Worm (Caenorhabditis elegans) whole organism, L4 larva: ENCODE data around the gene srh-298.

Experiments used
- F44E2.7 ChIP-seq: fragments of 200-800 bp; sonication (Bioruptor generic); IDR thresholded peaks from 2 replicates; pipeline ENCODE4 v2.1.2; 2022; ENCODE audit warnings: missing genetic modification characterization, missing compliant biosample characterization
- R02D3.7 ChIP-seq: fragments of 150-350 bp; sonication (generic microtip); optimal IDR thresholded peaks from 3 replicates; lab custom pipeline; 2014; ENCODE audit warnings: missing biosample characterization, missing genetic modification characterization
- T26A8.4 ChIP-seq: fragments of 200-800 bp; sonication (Bioruptor generic); IDR thresholded peaks from 2 replicates; pipeline ENCODE4 v1.3.6; 2022; ENCODE audit warnings: missing genetic modification characterization, missing compliant biosample characterization
- Y105C5A.15 ChIP-seq: fragments of 200-800 bp; sonication (Bioruptor generic); IDR thresholded peaks from 2 replicates; pipeline ENCODE4 v1.3.6; 2022; ENCODE audit warnings: missing genetic modification characterization, missing compliant biosample characterization
- Y48G9A.11 ChIP-seq: fragments of 200-800 bp; sonication (Bioruptor generic); IDR thresholded peaks from 2 replicates; pipeline ENCODE4 v1.3.6; 2022; ENCODE audit warnings: missing genetic modification reagents, missing genetic modification characterization, missing compliant biosample characterization
- Y75B8A.6 ChIP-seq: fragments of 200-800 bp; sonication (Bioruptor generic); IDR thresholded peaks from 2 replicates; pipeline ENCODE4 v1.3.6; 2022; ENCODE audit warnings: missing genetic modification reagents, missing genetic modification characterization, missing compliant biosample characterization
- aly-2 ChIP-seq: sonication (generic microtip); optimal IDR thresholded peaks from 2 replicates; lab custom pipeline; 2018; ENCODE audit warnings: missing biosample characterization, missing genetic modification characterization
- ama-1 ChIP-seq: fragments of 150-350 bp; optimal IDR thresholded peaks from 2 replicates; lab custom pipeline; 2014; ENCODE audit warnings: inconsistent platforms, mixed read lengths
- arid-1 ChIP-seq: fragments of 200-800 bp; sonication (Bioruptor generic); conservative IDR thresholded peaks from 2 replicates; pipeline ENCODE4 v1.3.6; 2022; ENCODE audit warnings: missing genetic modification reagents, missing genetic modification characterization, missing compliant biosample characterization
- ceh-20 ChIP-seq: fragments of 200-800 bp; sonication (Bioruptor generic); IDR thresholded peaks from 2 replicates; pipeline ENCODE4 v1.3.6; 2022; ENCODE audit warnings: missing genetic modification reagents, missing genetic modification characterization, missing compliant biosample characterization
- ceh-62 ChIP-seq: sonication (generic microtip); optimal IDR thresholded peaks from 2 replicates; lab custom pipeline; 2017; ENCODE audit warnings: missing biosample characterization, missing genetic modification characterization
- cey-2 ChIP-seq: sonication (generic microtip); optimal IDR thresholded peaks from 3 replicates; lab custom pipeline; 2017; ENCODE audit warnings: missing genetic modification characterization, mild to moderate bottlenecking, missing compliant biosample characterization, antibody characterized with exemption, borderline replicate concordance; ENCODE audit not compliant: insufficient read depth
- ctbp-1 ChIP-seq: fragments of 200-800 bp; sonication (Bioruptor generic); IDR thresholded peaks from 2 replicates; pipeline ENCODE4 v1.3.6; 2022; ENCODE audit warnings: missing genetic modification reagents, missing genetic modification characterization, missing compliant biosample characterization
- daf-16 ChIP-seq, 3 experiments: sonication (generic microtip); optimal IDR thresholded peaks; 2 replicates each; lab custom pipeline; 2016 to 2017; ENCODE audit warnings: missing genetic modification characterization in 3 of 3, missing genetic modification reagents in 3 of 3, mild to moderate bottlenecking in 2 of 3, missing compliant biosample characterization in 2 of 3, missing biosample characterization in 1 of 3, moderate library complexity in 1 of 3
- daf-19 ChIP-seq: fragments of 200-800 bp; sonication (Bioruptor generic); conservative IDR thresholded peaks from 2 replicates; pipeline ENCODE4 v1.3.6; 2022; ENCODE audit warnings: missing genetic modification characterization, missing compliant biosample characterization
- daf-8 ChIP-seq: fragments of 200-800 bp; sonication (Bioruptor generic); IDR thresholded peaks from 2 replicates; pipeline ENCODE4 v1.3.6; 2022; ENCODE audit warnings: missing genetic modification characterization, missing compliant biosample characterization
- dmd-6 ChIP-seq: fragments of 200-800 bp; sonication (Bioruptor generic); IDR thresholded peaks from 2 replicates; pipeline ENCODE4 v1.3.6; 2022; ENCODE audit warnings: missing genetic modification reagents, missing genetic modification characterization, missing compliant biosample characterization
- dmd-8 ChIP-seq: fragments of 200-800 bp; sonication (Bioruptor generic); IDR thresholded peaks from 2 replicates; pipeline ENCODE4 v1.3.6; 2022; ENCODE audit warnings: missing genetic modification characterization, missing compliant biosample characterization
- dmd-9 ChIP-seq: fragments of 200-800 bp; sonication (Bioruptor generic); IDR thresholded peaks from 2 replicates; pipeline ENCODE4 v1.3.6; 2022; ENCODE audit warnings: missing genetic modification reagents, missing genetic modification characterization, missing compliant biosample characterization
- fkh-10 ChIP-seq: fragments of 150-350 bp; optimal IDR thresholded peaks from 2 replicates; lab custom pipeline; 2014; ENCODE audit warnings: missing biosample characterization, missing genetic modification reagents, missing genetic modification characterization
- fos-1 ChIP-seq: fragments of 150-350 bp; optimal IDR thresholded peaks from 2 replicates; lab custom pipeline; 2014; ENCODE audit warnings: missing biosample characterization, missing genetic modification characterization
- gei-8 ChIP-seq: fragments of 200-800 bp; sonication (Bioruptor generic); optimal IDR thresholded peaks from 2 replicates; lab custom pipeline; 2018; ENCODE audit warnings: mild to moderate bottlenecking, missing genetic modification characterization, missing compliant biosample characterization
- hlh-30 ChIP-seq: sonication (generic microtip); optimal IDR thresholded peaks from 2 replicates; lab custom pipeline; 2017; ENCODE audit warnings: antibody characterized with exemption, mild to moderate bottlenecking, missing genetic modification characterization, missing compliant biosample characterization; ENCODE audit not compliant: insufficient read depth
- jun-1 ChIP-seq: fragments of 150-350 bp; optimal IDR thresholded peaks from 2 replicates; lab custom pipeline; 2014; ENCODE audit warnings: missing biosample characterization, missing genetic modification reagents, missing genetic modification characterization
- lin-13 ChIP-seq: fragments of 150-350 bp; optimal IDR thresholded peaks from 2 replicates; lab custom pipeline; 2014; ENCODE audit warnings: missing biosample characterization, missing genetic modification reagents, missing genetic modification characterization
- lin-15B ChIP-seq: fragments of 150-350 bp; sonication (generic microtip); optimal IDR thresholded peaks from 3 replicates; lab custom pipeline; 2014; ENCODE audit warnings: missing biosample characterization, missing genetic modification characterization
- lin-29 ChIP-seq: fragments of 200-800 bp; sonication (Bioruptor generic); IDR thresholded peaks from 2 replicates; pipeline ENCODE4 v1.3.6; 2022; ENCODE audit warnings: missing genetic modification reagents, missing genetic modification characterization, missing compliant biosample characterization
- lin-39 ChIP-seq: fragments of 150-350 bp; optimal IDR thresholded peaks from 2 replicates; lab custom pipeline; 2014; ENCODE audit warnings: missing biosample characterization, missing genetic modification reagents, missing genetic modification characterization
- lir-3 ChIP-seq: sonication (generic microtip); optimal IDR thresholded peaks from 2 replicates; lab custom pipeline; 2016; ENCODE audit warnings: mild to moderate bottlenecking, missing genetic modification characterization, missing compliant biosample characterization
- lsy-2 ChIP-seq, 2 experiments: fragments of 150-350 bp in 1 of 2; sonication (generic microtip) in 1 of 2; optimal IDR thresholded peaks; 2 replicates each; lab custom pipeline; 2014 to 2017; ENCODE audit warnings: missing biosample characterization in 2 of 2, missing genetic modification characterization in 2 of 2
- madf-5 ChIP-seq, 2 experiments: fragments of 200-800 bp; sonication (Bioruptor generic); IDR thresholded peaks; 2 replicates each; pipeline ENCODE4 v1.3.6; 2022; ENCODE audit warnings: missing compliant biosample characterization in 2 of 2, missing genetic modification characterization in 2 of 2
- madf-9 ChIP-seq: fragments of 200-800 bp; sonication (Bioruptor generic); conservative IDR thresholded peaks from 2 replicates; pipeline ENCODE4 v1.3.6; 2022; ENCODE audit warnings: missing genetic modification reagents, missing genetic modification characterization, missing compliant biosample characterization
- mdl-1 ChIP-seq, 2 experiments: fragments of 150-350 bp in 1 of 2; sonication (generic microtip) in 1 of 2; optimal IDR thresholded peaks; 2 replicates each; lab custom pipeline; 2014 to 2017; ENCODE audit warnings: missing biosample characterization in 2 of 2, missing genetic modification characterization in 2 of 2
- mdt-29 ChIP-seq: fragments of 200-800 bp; sonication (Bioruptor generic); IDR thresholded peaks from 2 replicates; pipeline ENCODE4 v1.3.6; 2022; ENCODE audit warnings: missing genetic modification reagents, missing genetic modification characterization, missing compliant biosample characterization
- mep-1 ChIP-seq: fragments of 150-350 bp; sonication (generic microtip); optimal IDR thresholded peaks from 3 replicates; lab custom pipeline; 2014; ENCODE audit warnings: missing biosample characterization, missing genetic modification characterization
- mxl-2 ChIP-seq: fragments of 200-800 bp; sonication (Bioruptor generic); conservative IDR thresholded peaks from 2 replicates; pipeline ENCODE4 v1.3.6; 2022; ENCODE audit warnings: missing genetic modification reagents, missing genetic modification characterization, missing compliant biosample characterization
- mxl-3 ChIP-seq: fragments of 200-800 bp; sonication (Bioruptor generic); optimal IDR thresholded peaks from 2 replicates; lab custom pipeline; 2018; ENCODE audit warnings: mild to moderate bottlenecking, missing genetic modification characterization, missing compliant biosample characterization
- nhr-10 ChIP-seq: fragments of 150-350 bp; optimal IDR thresholded peaks from 2 replicates; lab custom pipeline; 2014; ENCODE audit warnings: missing biosample characterization, missing genetic modification characterization
- nhr-111 ChIP-seq: fragments of 200-800 bp; sonication (Bioruptor generic); optimal IDR thresholded peaks from 2 replicates; lab custom pipeline; 2018; ENCODE audit warnings: mild to moderate bottlenecking, missing genetic modification characterization, missing compliant biosample characterization
- nhr-48 ChIP-seq: sonication (generic microtip); optimal IDR thresholded peaks from 2 replicates; lab custom pipeline; 2016; ENCODE audit warnings: mild to moderate bottlenecking, missing genetic modification characterization, missing compliant biosample characterization
- nhr-6 ChIP-seq: fragments of 150-350 bp; optimal IDR thresholded peaks from 2 replicates; lab custom pipeline; 2014; ENCODE audit warnings: missing biosample characterization, missing genetic modification characterization
- nhr-77 ChIP-seq: fragments of 150-350 bp; optimal IDR thresholded peaks from 2 replicates; lab custom pipeline; 2014; ENCODE audit warnings: missing biosample characterization, missing genetic modification characterization
- pha-4 ChIP-seq, 2 experiments: fragments of 150-350 bp in 1 of 2; fragments of 200-800 bp in 1 of 2; sonication (Bioruptor generic) in 1 of 2; IDR thresholded peaks in 1 of 2; optimal IDR thresholded peaks in 1 of 2; 2 replicates each; pipeline versions ENCODE4 v1.3.6 to Lab custom; 2014 to 2022; ENCODE audit warnings: missing genetic modification characterization in 2 of 2, missing genetic modification reagents in 2 of 2, missing biosample characterization in 1 of 2, missing compliant biosample characterization in 1 of 2
- saeg-2 ChIP-seq: fragments of 200-800 bp; sonication (Bioruptor generic); IDR thresholded peaks from 2 replicates; pipeline ENCODE4 v1.3.6; 2022; ENCODE audit warnings: missing genetic modification reagents, missing genetic modification characterization, missing compliant biosample characterization
- set-16 ChIP-seq: fragments of 200-800 bp; sonication (Bioruptor generic); IDR thresholded peaks from 2 replicates; pipeline ENCODE4 v1.3.6; 2022; ENCODE audit warnings: missing genetic modification reagents, missing genetic modification characterization, missing compliant biosample characterization
- unc-62 ChIP-seq, 3 experiments: fragments of 150-350 bp in 1 of 3; sonication (generic microtip); optimal IDR thresholded peaks in 2 of 3; peaks in 1 of 3; 1 replicate in 1 of 3; 2 replicates in 2 of 3; lab custom pipeline; 2014 to 2017; ENCODE audit warnings: missing biosample characterization in 3 of 3, missing genetic modification characterization in 3 of 3, missing genetic modification reagents in 3 of 3, missing genotype in 1 of 3
- zag-1 ChIP-seq: fragments of 150-350 bp; optimal IDR thresholded peaks from 2 replicates; lab custom pipeline; 2014; ENCODE audit warnings: missing biosample characterization, missing genetic modification characterization
- zfp-2 ChIP-seq: sonication (generic microtip); optimal IDR thresholded peaks from 2 replicates; lab custom pipeline; 2016; ENCODE audit warnings: mild to moderate bottlenecking, missing genetic modification characterization, missing compliant biosample characterization
- zfp-3 ChIP-seq: fragments of 200-800 bp; sonication (Bioruptor generic); conservative IDR thresholded peaks from 2 replicates; pipeline ENCODE4 v1.3.6; 2022; ENCODE audit warnings: missing genetic modification reagents, missing genetic modification characterization, missing compliant biosample characterization
- ztf-7 ChIP-seq: fragments of 150-350 bp; optimal IDR thresholded peaks from 2 replicates; lab custom pipeline; 2014; ENCODE audit warnings: missing biosample characterization, missing genetic modification characterization

srh-298 gene

DNA sequence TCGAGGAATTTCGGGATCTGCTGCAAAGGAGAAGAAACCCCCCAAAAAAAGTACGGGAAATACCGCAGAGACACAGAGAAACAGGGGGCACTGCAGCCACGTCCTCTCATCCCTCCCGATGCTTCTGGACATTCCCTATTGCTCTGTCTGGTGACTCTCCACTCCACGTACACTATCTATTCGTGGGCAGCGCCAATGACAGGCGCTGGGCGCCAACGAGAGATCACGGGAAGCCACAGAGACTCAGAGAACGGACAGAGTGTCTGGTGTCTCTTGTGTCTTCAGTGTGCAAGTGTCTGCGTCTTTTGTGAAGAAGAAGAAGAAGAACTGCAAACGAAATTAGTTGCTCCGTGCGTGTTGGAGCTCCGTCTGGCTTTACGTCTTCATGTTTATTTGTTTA is 39.2 kb downstream of the srh-298 start:
- TF ChIP-seq dmd-8 (GFP tag; lab: Robert Waterston, UW) (no peak), jun-1 (tag; lab: Kevin White, UChicago) (peak; percentile 42), daf-19 (GFP tag; lab: Robert Waterston, UW) (no peak), mep-1 (tag; lab: Kevin White, UChicago) (peak; percentile 89), set-16 (GFP tag; lab: Robert Waterston, UW) (peak; percentile 77), ceh-20 (GFP tag; lab: Robert Waterston, UW) (peak; percentile 65), gei-8 (GFP tag; lab: Kevin White, UChicago) (no peak), aly-2 (tag; lab: Kevin White, UChicago) (no peak), lin-29 (GFP tag; lab: Robert Waterston, UW) (no peak), pha-4 (GFP tag; IDR thresholded peaks at IDR 0.05; lab: Robert Waterston, UW) (peak; percentile 45), pha-4 (tag; optimal IDR thresholded peaks at IDR 0.05; lab: Kevin White, UChicago) (no peak), lin-39 (tag; lab: Kevin White, UChicago) (no peak), ama-1 (lab: Kevin White, UChicago) (no peak), lin-13 (GFP tag; lab: Kevin White, UChicago) (peak; percentile 53), mxl-3 (peak; percentile 85), nhr-10 (peak; percentile 42), zag-1 (tag; lab: Kevin White, UChicago) (peak; percentile 10), unc-62 (GFP tag; optimal IDR thresholded peaks at IDR 0.05 in 1 of 2; lab: Kevin White, UChicago) (peak in 1 of 2 experiments; percentile 99), unc-62 (tag; optimal IDR thresholded peaks at IDR 0.05; lab: Kevin White, UChicago) (no peak), nhr-48 (tag; lab: Kevin White, UChicago) (peak; percentile 77), saeg-2 (no peak), zfp-2 (tag; lab: Kevin White, UChicago) (peak; percentile 41), nhr-77 (tag; lab: Kevin White, UChicago) (peak; percentile 42), fkh-10 (GFP tag; lab: Kevin White, UChicago) (peak; percentile 80), daf-16 (GFP tag; optimal IDR thresholded peaks at IDR 0.05; lab: Kevin White, UChicago) (peak; percentile 9 to 47), daf-16 (tag; optimal IDR thresholded peaks at IDR 0.05; lab: Kevin White, UChicago) (peak; percentile 66), zfp-3 (GFP tag; lab: Robert Waterston, UW) (no peak), Y105C5A.15 (GFP tag; lab: Robert Waterston, UW) (no peak), ctbp-1 (GFP tag; lab: Robert Waterston, UW) (peak; percentile 82), mdt-29 (GFP tag; lab: Robert Waterston, UW) (peak; percentile 70; the same call in 1 of the 2 replicates), F44E2.7 (GFP tag; lab: Robert Waterston, UW) (no peak), mxl-2 (no peak), Y48G9A.11 (GFP tag; lab: Robert Waterston, UW) (no peak), lir-3 (tag; lab: Kevin White, UChicago) (peak; percentile 20), fos-1 (tag; lab: Kevin White, UChicago) (no peak), dmd-9 (GFP tag; lab: Robert Waterston, UW) (0 out of 2 replicates have a peak, but pooled peaks have one; percentile 47), nhr-6 (peak; percentile 22), R02D3.7 (no peak), Y75B8A.6 (GFP tag; lab: Robert Waterston, UW) (no peak), daf-8 (GFP tag; lab: Robert Waterston, UW) (no peak), hlh-30 (peak; percentile 96), T26A8.4 (GFP tag; lab: Robert Waterston, UW) (peak; percentile 84), mdl-1 (tag; optimal IDR thresholded peaks at IDR 0.05; lab: Kevin White, UChicago) (peak; percentile 79 to 88), dmd-6 (GFP tag; lab: Robert Waterston, UW) (peak; percentile 73), lin-15B (tag; lab: Kevin White, UChicago) (no peak), nhr-111 (GFP tag; lab: Kevin White, UChicago) (no peak), cey-2 (tag; lab: Kevin White, UChicago) (no peak), arid-1 (peak; percentile 50), ceh-62 (no peak), lsy-2 (tag; optimal IDR thresholded peaks at IDR 0.05; lab: Kevin White, UChicago) (peak; percentile 81 to 85), madf-5 (GFP tag; IDR thresholded peaks at IDR 0.05; lab: Robert Waterston, UW) (no peak), ztf-7 (tag; lab: Kevin White, UChicago) (peak; percentile 52), madf-9 (no peak)
